Fruit fly (Drosophila melanogaster) whole organism, prepupa: ENCODE results near the gene ZnT77C.
A peak's percentile ranks its signal among the peaks of the same experiment; 100 is the strongest.

ENCODE experiments used
- Blimp-1 ChIP-seq: fragments of 200-800 bp; sonication (Bioruptor generic); optimal IDR thresholded peaks from 3 replicates; lab custom pipeline; 2017; ENCODE audit warnings: missing biosample characterization, missing genetic modification characterization, mild to moderate bottlenecking, moderate library complexity, missing genetic modification reagents
- CG10631 ChIP-seq: fragments of 200-800 bp; sonication (Bioruptor generic); optimal IDR thresholded peaks from 2 replicates; lab custom pipeline; 2016; ENCODE audit warnings: missing biosample characterization, missing genetic modification characterization
- CG11294 ChIP-seq: fragments of 200-800 bp; sonication (Bioruptor generic); IDR thresholded peaks from 2 replicates; pipeline ENCODE4 v1.3.6; 2022; ENCODE audit warnings: missing biosample characterization, missing genetic modification characterization
- CG1621 ChIP-seq: fragments of 200-800 bp; sonication (Bioruptor generic); optimal IDR thresholded peaks from 3 replicates; lab custom pipeline; 2018; ENCODE audit warnings: missing biosample characterization, mild to moderate bottlenecking, missing genetic modification characterization
- CG3032 ChIP-seq: fragments of 200-800 bp; optimal IDR thresholded peaks from 2 replicates; lab custom pipeline; 2019; ENCODE audit warnings: missing biosample characterization, mild to moderate bottlenecking, missing genetic modification characterization, moderate library complexity
- CG32006 ChIP-seq: fragments of 200-800 bp; sonication (Bioruptor generic); optimal IDR thresholded peaks from 3 replicates; lab custom pipeline; 2017; ENCODE audit warnings: missing biosample characterization, mild to moderate bottlenecking, missing genetic modification characterization
- CG34406 ChIP-seq: fragments of 200-800 bp; sonication (Bioruptor generic); optimal IDR thresholded peaks from 3 replicates; lab custom pipeline; 2016; ENCODE audit warnings: missing biosample characterization, missing genetic modification characterization
- CG3919 ChIP-seq: fragments of 200-800 bp; sonication (Bioruptor generic); optimal IDR thresholded peaks from 3 replicates; lab custom pipeline; 2016; ENCODE audit warnings: missing biosample characterization, missing genetic modification characterization
- CG4318 ChIP-seq: fragments of 200-800 bp; sonication (Bioruptor generic); optimal IDR thresholded peaks from 3 replicates; lab custom pipeline; 2017; ENCODE audit warnings: missing biosample characterization, mild to moderate bottlenecking, missing genetic modification characterization
- CG6163 ChIP-seq: fragments of 200-800 bp; sonication (Bioruptor generic); IDR thresholded peaks from 3 replicates; pipeline ENCODE4 v1.3.6; 2022; ENCODE audit warnings: missing biosample characterization, missing genetic modification characterization
- CG6276 ChIP-seq: fragments of 200-800 bp; sonication (Bioruptor generic); optimal IDR thresholded peaks from 2 replicates; lab custom pipeline; 2017; ENCODE audit warnings: missing biosample characterization, mild to moderate bottlenecking, missing genetic modification characterization
- CG6792 ChIP-seq: fragments of 200-800 bp; sonication (Bioruptor generic); optimal IDR thresholded peaks from 3 replicates; lab custom pipeline; 2016; ENCODE audit warnings: missing biosample characterization, missing genetic modification characterization
- CG6808 ChIP-seq: fragments of 200-800 bp; sonication (Bioruptor generic); optimal IDR thresholded peaks from 3 replicates; lab custom pipeline; 2017; ENCODE audit warnings: missing biosample characterization, missing genetic modification characterization, mild to moderate bottlenecking, moderate library complexity, missing genetic modification reagents
- CG6854 ChIP-seq: fragments of 200-800 bp; sonication (Bioruptor generic); optimal IDR thresholded peaks from 2 replicates; lab custom pipeline; 2017; ENCODE audit warnings: missing biosample characterization, mild to moderate bottlenecking, missing genetic modification characterization
- CG8319 ChIP-seq: fragments of 200-800 bp; sonication (Bioruptor generic); optimal IDR thresholded peaks from 3 replicates; lab custom pipeline; 2016; ENCODE audit warnings: missing biosample characterization, missing genetic modification characterization
- CG8632 ChIP-seq: fragments of 200-800 bp; sonication (Bioruptor generic); optimal IDR thresholded peaks from 3 replicates; lab custom pipeline; 2016; ENCODE audit warnings: missing biosample characterization, missing genetic modification characterization
- CG9139 ChIP-seq: fragments of 200-800 bp; sonication (Bioruptor generic); optimal IDR thresholded peaks from 3 replicates; lab custom pipeline; 2017; ENCODE audit warnings: missing biosample characterization, mild to moderate bottlenecking, missing genetic modification characterization
- Eip78C ChIP-seq: fragments of 200-800 bp; sonication (Bioruptor generic); peaks from one replicate; lab custom pipeline; 2016; ENCODE audit warnings: missing biosample characterization, missing genetic modification characterization
- Eip93F ChIP-seq: fragments of 200-800 bp; sonication (Bioruptor generic); optimal IDR thresholded peaks from 2 replicates; lab custom pipeline; 2016; ENCODE audit warnings: missing biosample characterization, mild to moderate bottlenecking, missing genetic modification characterization
- Ets21C ChIP-seq: fragments of 200-800 bp; sonication (Bioruptor generic); optimal IDR thresholded peaks from 3 replicates; lab custom pipeline; 2016; ENCODE audit warnings: missing biosample characterization, missing genetic modification characterization
- Gug ChIP-seq: fragments of 200-800 bp; sonication (Bioruptor generic); IDR thresholded peaks from 2 replicates; pipeline ENCODE4 v1.3.6; 2022; ENCODE audit warnings: missing biosample characterization, missing genetic modification characterization
- Hr38 ChIP-seq: sonication (Bioruptor generic); optimal IDR thresholded peaks from 2 replicates; lab custom pipeline; 2016; ENCODE audit warnings: missing biosample characterization, missing genetic modification characterization
- Hr39 ChIP-seq: fragments of 200-800 bp; sonication (Bioruptor generic); optimal IDR thresholded peaks from 2 replicates; lab custom pipeline; 2016; ENCODE audit warnings: missing biosample characterization, missing genetic modification characterization
- Lpt ChIP-seq: fragments of 200-800 bp; sonication (Bioruptor generic); optimal IDR thresholded peaks from 3 replicates; lab custom pipeline; 2016; ENCODE audit warnings: missing biosample characterization, missing genetic modification characterization
- Met ChIP-seq: fragments of 200-800 bp; sonication (Bioruptor generic); optimal IDR thresholded peaks from 3 replicates; lab custom pipeline; 2016; ENCODE audit warnings: missing biosample characterization, missing genetic modification characterization
- Smox ChIP-seq: fragments of 200-800 bp; sonication (Bioruptor generic); optimal IDR thresholded peaks from 3 replicates; lab custom pipeline; 2016; ENCODE audit warnings: missing biosample characterization, missing genetic modification characterization
- Sox102F ChIP-seq: fragments of 200-800 bp; sonication (Bioruptor generic); optimal IDR thresholded peaks from 2 replicates; lab custom pipeline; 2016; ENCODE audit warnings: missing biosample characterization, mild to moderate bottlenecking, missing genetic modification characterization
- Sox14 ChIP-seq: fragments of 200-800 bp; sonication (Bioruptor generic); optimal IDR thresholded peaks from 3 replicates; lab custom pipeline; 2016; ENCODE audit warnings: missing biosample characterization, missing genetic modification characterization
- cyc ChIP-seq: fragments of 200-800 bp; sonication (Bioruptor generic); optimal IDR thresholded peaks from 3 replicates; lab custom pipeline; 2016; ENCODE audit warnings: missing biosample characterization, missing genetic modification characterization
- dsx ChIP-seq: fragments of 200-800 bp; optimal IDR thresholded peaks from 3 replicates; lab custom pipeline; 2019; ENCODE audit warnings: missing biosample characterization, mild to moderate bottlenecking, missing genetic modification characterization, moderate library complexity; ENCODE audit not compliant: poor library complexity, severe bottlenecking
- esn ChIP-seq: fragments of 200-800 bp; sonication (Bioruptor generic); optimal IDR thresholded peaks from 2 replicates; lab custom pipeline; 2016; ENCODE audit warnings: missing biosample characterization, mild to moderate bottlenecking, missing genetic modification characterization, moderate library complexity
- fd59A ChIP-seq: fragments of 200-800 bp; sonication (Bioruptor generic); optimal IDR thresholded peaks from 2 replicates; lab custom pipeline; 2017; ENCODE audit warnings: missing biosample characterization, mild to moderate bottlenecking, missing genetic modification characterization, missing genetic modification reagents
- fd85E ChIP-seq: fragments of 200-800 bp; sonication (Bioruptor generic); optimal IDR thresholded peaks from 3 replicates; lab custom pipeline; 2016; ENCODE audit warnings: missing biosample characterization, missing genetic modification characterization
- fkh ChIP-seq: fragments of 200-800 bp; sonication (Bioruptor generic); optimal IDR thresholded peaks from 3 replicates; lab custom pipeline; 2017; ENCODE audit warnings: missing biosample characterization, mild to moderate bottlenecking, missing genetic modification characterization, moderate library complexity
- net ChIP-seq: fragments of 200-800 bp; sonication (Bioruptor generic); optimal IDR thresholded peaks from 3 replicates; lab custom pipeline; 2016; ENCODE audit warnings: missing biosample characterization, missing genetic modification characterization
- spab ChIP-seq: fragments of 200-800 bp; sonication (Bioruptor generic); optimal IDR thresholded peaks from 2 replicates; lab custom pipeline; 2017; ENCODE audit warnings: missing biosample characterization, mild to moderate bottlenecking, missing genetic modification characterization, missing genetic modification reagents
- ss ChIP-seq, 2 experiments: fragments of 200-800 bp; sonication (Bioruptor generic); optimal IDR thresholded peaks; 2 replicates in 1 of 2; 3 replicates in 1 of 2; lab custom pipeline; 2017 to 2018; ENCODE audit warnings: mild to moderate bottlenecking in 2 of 2, missing biosample characterization in 2 of 2, missing genetic modification characterization in 2 of 2, moderate library complexity in 1 of 2
- svp ChIP-seq: fragments of 200-800 bp; sonication (Bioruptor generic); peaks from one replicate; lab custom pipeline; 2016; ENCODE audit warnings: missing biosample characterization, missing genetic modification characterization
- topi ChIP-seq: fragments of 200-800 bp; sonication (Bioruptor generic); optimal IDR thresholded peaks from 3 replicates; lab custom pipeline; 2016; ENCODE audit warnings: missing biosample characterization, missing genetic modification characterization
- vri ChIP-seq: fragments of 200-800 bp; sonication (Bioruptor generic); optimal IDR thresholded peaks from 3 replicates; lab custom pipeline; 2016; ENCODE audit warnings: missing biosample characterization, mild to moderate bottlenecking, missing genetic modification characterization

The ZnT77C gene

DNA sequence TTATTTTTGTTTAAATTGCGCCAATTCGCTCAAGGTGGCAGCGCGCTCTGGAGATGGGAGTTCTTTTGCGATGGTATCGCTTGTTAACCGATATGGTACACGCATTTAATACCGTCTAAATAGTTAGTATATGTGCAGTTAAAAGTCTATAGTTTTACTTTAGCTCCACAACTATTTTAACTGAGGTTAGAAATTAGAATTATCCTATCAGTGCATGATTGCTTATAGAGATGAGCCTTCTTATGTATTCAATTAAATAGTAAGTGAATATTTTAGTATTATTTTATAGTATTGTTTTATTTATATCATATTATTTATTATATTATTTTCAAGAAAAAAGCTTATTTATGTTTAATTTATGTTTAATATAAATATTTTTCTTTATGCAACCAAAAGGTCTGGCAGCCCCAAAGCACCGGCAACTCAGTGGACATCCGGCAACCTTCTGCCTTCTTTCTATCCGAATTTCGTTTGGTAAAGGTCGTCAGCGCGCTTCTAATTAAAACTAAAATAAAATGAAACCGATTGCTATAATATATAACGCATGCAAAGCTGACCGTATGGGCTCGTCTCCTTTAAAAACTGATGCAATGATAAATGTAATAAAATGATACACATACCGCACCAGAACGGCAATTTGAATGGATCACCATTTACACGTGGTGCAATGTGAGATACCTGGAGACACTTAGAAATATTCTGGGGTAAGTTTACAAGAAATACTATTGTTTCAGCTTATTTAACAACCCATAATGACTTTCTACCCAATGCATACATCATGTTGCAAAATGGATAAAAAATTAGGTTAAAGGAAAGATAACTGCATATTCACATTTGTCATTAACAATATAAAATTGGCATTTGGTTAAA, 41.7 kb downstream of the ZnT77C start, which contains the start of gene CG5199 (continued):
- TF ChIP-seq CG6276 = no peak
- no peak for TF ChIP-seq CG9139 (GFP tag; lab: Kevin White, UChicago)
- no peak for TF ChIP-seq spab
- no peak for TF ChIP-seq Hr38 (GFP tag; lab: Kevin White, UChicago)
- TF ChIP-seq fd59A (GFP tag; lab: Kevin White, UChicago) = no peak
- TF ChIP-seq Hr39 (GFP tag; lab: Kevin White, UChicago) = peak; percentile 48
- TF ChIP-seq CG4318 (GFP tag; lab: Kevin White, UChicago) = peak; percentile 49
- peak; percentile 68 for TF ChIP-seq CG3919
- TF ChIP-seq Ets21C = no peak
- peak; percentile 50 for TF ChIP-seq esn (GFP tag; lab: Kevin White, UChicago)
- TF ChIP-seq vri (GFP tag; lab: Kevin White, UChicago) = no peak
- TF ChIP-seq svp = peak; percentile 84
- TF ChIP-seq fd85E (GFP tag; lab: Kevin White, UChicago) = no peak

DNA sequence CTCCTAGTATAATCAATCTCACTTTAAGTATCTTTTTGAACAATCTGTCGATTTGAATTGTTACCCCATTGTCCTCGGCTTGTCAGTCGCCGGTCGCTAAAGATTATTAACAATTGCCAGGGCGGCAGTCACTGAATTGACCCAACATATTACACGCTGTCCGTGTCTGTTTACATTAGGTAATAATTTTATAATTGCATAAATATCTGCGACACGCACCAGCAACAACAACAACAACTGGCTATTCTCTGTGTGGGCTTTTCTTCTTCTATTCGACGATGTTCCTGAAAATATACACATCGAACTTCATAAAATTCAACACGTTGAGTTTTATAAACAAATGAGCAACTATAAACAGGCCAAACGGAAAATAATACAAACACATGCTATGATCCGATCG, 45.9 kb downstream of the ZnT77C start:
- peak; percentile 49 for TF ChIP-seq svp
- no peak for TF ChIP-seq CG6163 (GFP tag; lab: Robert Waterston, UW)
- no peak for TF ChIP-seq fd59A (GFP tag; lab: Kevin White, UChicago)

- peak; percentile 18 for TF ChIP-seq Sox102F (GFP tag; lab: Kevin White, UChicago)
- peak; percentile 81 for TF ChIP-seq fkh (GFP tag; lab: Kevin White, UChicago)
- peak; percentile 7 for TF ChIP-seq dsx (GFP tag; lab: Kevin White, UChicago)
- TF ChIP-seq CG1621 (tag; lab: Kevin White, UChicago) = no peak
- peak; percentile 73 for TF ChIP-seq CG6854
- no peak for TF ChIP-seq CG8319 (GFP tag; lab: Kevin White, UChicago)
- no peak for TF ChIP-seq CG6792 (GFP tag; lab: Kevin White, UChicago)
- TF ChIP-seq CG8632 = peak; percentile 32
- no peak for TF ChIP-seq CG11294 (GFP tag; lab: Robert Waterston, UW)
- no peak for TF ChIP-seq topi (GFP tag; lab: Kevin White, UChicago)
- no peak for TF ChIP-seq net (GFP tag; lab: Kevin White, UChicago)
- TF ChIP-seq esn (GFP tag; lab: Kevin White, UChicago) = peak; percentile 42
- TF ChIP-seq Lpt (GFP tag; lab: Kevin White, UChicago) = no peak
- TF ChIP-seq CG6808 = no peak
- TF ChIP-seq CG32006 (GFP tag; lab: Kevin White, UChicago) = no peak
- TF ChIP-seq cyc (GFP tag; lab: Kevin White, UChicago) = no peak
- TF ChIP-seq vri (GFP tag; lab: Kevin White, UChicago) = peak; percentile 65
- peak; percentile 28 for TF ChIP-seq Eip93F (GFP tag; lab: Kevin White, UChicago)
- TF ChIP-seq CG10631 (GFP tag; lab: Kevin White, UChicago) = no peak
- no peak for TF ChIP-seq CG3032
- TF ChIP-seq Hr38 (GFP tag; lab: Kevin White, UChicago) = no peak
- TF ChIP-seq Met (GFP tag; lab: Kevin White, UChicago) = peak; percentile 23
- TF ChIP-seq CG6163 (GFP tag; lab: Robert Waterston, UW) = no peak
- TF ChIP-seq Gug = no peak
- no peak for TF ChIP-seq Sox14 (GFP tag; lab: Kevin White, UChicago)
- TF ChIP-seq Eip78C (GFP tag; lab: Kevin White, UChicago) = peak; percentile 70
- peak; percentile 30 for TF ChIP-seq Smox (GFP tag; lab: Kevin White, UChicago)
- peak; percentile 60 for TF ChIP-seq Blimp-1 (GFP tag; lab: Kevin White, UChicago)
- peak; percentile 32 for TF ChIP-seq CG34406 (GFP tag; lab: Kevin White, UChicago)
- no peak for TF ChIP-seq ss (GFP tag; optimal IDR thresholded peaks at IDR 0.05; lab: Kevin White, UChicago)
- peak; percentile 11 for TF ChIP-seq svp
These were observed 46.8 kb downstream of the ZnT77C start for dm6 chr3L:20447957-20448356.
